Worm (Caenorhabditis elegans) whole organism, mixed stage, embryonic: ENCODE data around the gene F43E2.6.

Experiments
- M03D4.4 ChIP-seq: sonication (generic microtip); optimal IDR thresholded peaks from 2 replicates; lab custom pipeline; 2017; ENCODE audit warnings: mild to moderate bottlenecking, missing genetic modification characterization, missing compliant biosample characterization
- bed-3 ChIP-seq: fragments of 200-800 bp; sonication (Bioruptor generic); optimal IDR thresholded peaks from 3 replicates; lab custom pipeline; 2018; ENCODE audit warnings: mild to moderate bottlenecking, missing genetic modification characterization, moderate library complexity, missing compliant biosample characterization
- blmp-1 ChIP-seq: fragments of 150-350 bp; optimal IDR thresholded peaks from 2 replicates; lab custom pipeline; 2014; ENCODE audit warnings: missing biosample characterization, missing genetic modification characterization
- ceh-39 ChIP-seq: fragments of 150-350 bp; optimal IDR thresholded peaks from 2 replicates; lab custom pipeline; 2014; ENCODE audit warnings: missing biosample characterization, missing genetic modification characterization
- ceh-43 ChIP-seq: fragments of 200-800 bp; sonication (Bioruptor generic); optimal IDR thresholded peaks from 2 replicates; lab custom pipeline; 2018; ENCODE audit warnings: mild to moderate bottlenecking, missing genetic modification characterization, moderate library complexity, missing compliant biosample characterization
- ceh-83 ChIP-seq: fragments of 200-800 bp; sonication (Bioruptor generic); optimal IDR thresholded peaks from 2 replicates; lab custom pipeline; 2018; ENCODE audit warnings: mild to moderate bottlenecking, missing genetic modification characterization, missing compliant biosample characterization
- ces-1 ChIP-seq: fragments of 150-350 bp; optimal IDR thresholded peaks from 2 replicates; lab custom pipeline; 2014; ENCODE audit warnings: missing biosample characterization, missing genetic modification reagents, missing genetic modification characterization
- cnd-1 ChIP-seq: fragments of 200-800 bp; sonication (Bioruptor generic); optimal IDR thresholded peaks from 2 replicates; lab custom pipeline; 2018; ENCODE audit warnings: mild to moderate bottlenecking, missing genetic modification characterization, missing compliant biosample characterization
- drap-1 ChIP-seq: fragments of 200-800 bp; sonication (Bioruptor generic); optimal IDR thresholded peaks from 3 replicates; lab custom pipeline; 2018; ENCODE audit warnings: mild to moderate bottlenecking, missing genetic modification characterization, missing compliant biosample characterization
- elt-3 ChIP-seq: fragments of 150-350 bp; optimal IDR thresholded peaks from 2 replicates; lab custom pipeline; 2014; ENCODE audit warnings: missing biosample characterization, missing genetic modification characterization
- flh-1 ChIP-seq: fragments of 200-800 bp; sonication (Bioruptor generic); optimal IDR thresholded peaks from 2 replicates; lab custom pipeline; 2018; ENCODE audit warnings: mild to moderate bottlenecking, missing genetic modification characterization, moderate library complexity, missing compliant biosample characterization
- ham-2 ChIP-seq: fragments of 200-800 bp; sonication (Bioruptor generic); optimal IDR thresholded peaks from 2 replicates; lab custom pipeline; 2018; ENCODE audit warnings: mild to moderate bottlenecking, missing genetic modification characterization, missing compliant biosample characterization
- hlh-1 ChIP-seq: fragments of 150-350 bp; optimal IDR thresholded peaks from 2 replicates; lab custom pipeline; 2014; ENCODE audit warnings: missing biosample characterization, missing genetic modification reagents, missing genetic modification characterization
- lin-13 ChIP-seq: fragments of 150-350 bp; optimal IDR thresholded peaks from 2 replicates; lab custom pipeline; 2014; ENCODE audit warnings: missing biosample characterization, missing genetic modification characterization
- lin-32 ChIP-seq: fragments of 200-800 bp; sonication (Bioruptor generic); optimal IDR thresholded peaks from 2 replicates; lab custom pipeline; 2018; ENCODE audit warnings: mild to moderate bottlenecking, missing genetic modification characterization, missing compliant biosample characterization
- lsy-2 ChIP-seq: fragments of 150-350 bp; optimal IDR thresholded peaks from 2 replicates; lab custom pipeline; 2014; ENCODE audit warnings: missing biosample characterization, missing genetic modification characterization
- mep-1 ChIP-seq: fragments of 150-350 bp; optimal IDR thresholded peaks from 2 replicates; lab custom pipeline; 2017; ENCODE audit warnings: missing biosample characterization, missing genetic modification reagents, missing genetic modification characterization, inconsistent platforms
- mls-2 ChIP-seq: sonication (generic microtip); optimal IDR thresholded peaks from 2 replicates; lab custom pipeline; 2016; ENCODE audit warnings: mild to moderate bottlenecking, missing genetic modification characterization, moderate library complexity, missing compliant biosample characterization
- nhr-12 ChIP-seq: fragments of 150-350 bp; optimal IDR thresholded peaks from 2 replicates; lab custom pipeline; 2014; ENCODE audit warnings: missing biosample characterization, missing genetic modification characterization
- nhr-2 ChIP-seq: fragments of 150-350 bp; optimal IDR thresholded peaks from 2 replicates; lab custom pipeline; 2014; ENCODE audit warnings: missing biosample characterization, missing genetic modification characterization
- nhr-237 ChIP-seq: fragments of 150-350 bp; optimal IDR thresholded peaks from 2 replicates; lab custom pipeline; 2014; ENCODE audit warnings: missing biosample characterization, missing genetic modification characterization
- nhr-28 ChIP-seq: fragments of 150-350 bp; optimal IDR thresholded peaks from 2 replicates; lab custom pipeline; 2014; ENCODE audit warnings: missing biosample characterization, missing genetic modification characterization
- nhr-76 ChIP-seq: sonication (generic microtip); optimal IDR thresholded peaks from 2 replicates; lab custom pipeline; 2017; ENCODE audit warnings: missing biosample characterization, missing genetic modification characterization
- pha-4 ChIP-seq: fragments of 150-350 bp; optimal IDR thresholded peaks from 2 replicates; lab custom pipeline; 2018; ENCODE audit warnings: missing biosample characterization, missing genetic modification reagents, missing genetic modification characterization
- sem-2 ChIP-seq: fragments of 200-800 bp; sonication (Bioruptor generic); optimal IDR thresholded peaks from 2 replicates; lab custom pipeline; 2018; ENCODE audit warnings: mild to moderate bottlenecking, missing genetic modification characterization, missing compliant biosample characterization
- snpc-4 ChIP-seq: fragments of 150-350 bp; optimal IDR thresholded peaks from 2 replicates; lab custom pipeline; 2014; ENCODE audit warnings: missing biosample characterization, missing genetic modification characterization
- sptf-1 ChIP-seq: sonication (generic microtip); optimal IDR thresholded peaks from 2 replicates; lab custom pipeline; 2017; ENCODE audit warnings: mild to moderate bottlenecking, missing genetic modification characterization, moderate library complexity, missing compliant biosample characterization
- tbx-8 ChIP-seq: fragments of 200-800 bp; sonication (Bioruptor generic); optimal IDR thresholded peaks from 2 replicates; lab custom pipeline; 2018; ENCODE audit warnings: mild to moderate bottlenecking, missing genetic modification characterization, moderate library complexity, missing compliant biosample characterization
- unc-120 ChIP-seq: sonication (generic microtip); optimal IDR thresholded peaks from 2 replicates; lab custom pipeline; 2017; ENCODE audit warnings: missing genetic modification characterization, missing compliant biosample characterization; ENCODE audit not compliant: poor library complexity, severe bottlenecking
- unc-62 ChIP-seq: fragments of 150-350 bp; optimal IDR thresholded peaks from 2 replicates; lab custom pipeline; 2014; ENCODE audit warnings: missing biosample characterization, missing genetic modification reagents, missing genetic modification characterization
- ztf-11 ChIP-seq: fragments of 150-350 bp; optimal IDR thresholded peaks from 2 replicates; lab custom pipeline; 2014; ENCODE audit warnings: missing biosample characterization, missing genetic modification characterization

F43E2.6 gene

DNA sequence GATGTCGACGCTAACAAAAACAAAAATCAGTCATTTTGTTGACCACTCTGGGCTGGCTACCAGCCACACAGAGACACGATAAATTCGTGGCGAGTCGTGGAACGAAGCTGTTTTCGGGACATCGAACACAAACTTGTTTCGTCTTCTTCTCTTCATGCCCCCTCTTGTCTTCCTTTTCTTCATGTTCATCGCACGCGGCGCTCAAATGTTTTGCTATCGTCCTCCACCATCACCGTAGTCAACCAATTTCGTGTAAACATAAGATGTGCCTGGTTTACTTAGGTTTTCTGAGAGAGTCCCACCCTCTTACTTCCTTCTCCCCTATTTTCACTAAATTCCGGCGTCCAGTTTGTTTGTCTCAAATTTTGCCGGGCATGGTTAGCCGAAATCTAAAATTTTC lies 21.7 kb upstream of the F43E2.6 start:
- TF ChIP-seq blmp-1 (tag; lab: Kevin White, UChicago) (no peak), nhr-76 (tag; lab: Kevin White, UChicago) (no peak), drap-1 (GFP tag; lab: Kevin White, UChicago) (no peak), nhr-2 (tag; lab: Kevin White, UChicago) (no peak), flh-1 (GFP tag; lab: Kevin White, UChicago) (no peak), unc-120 (no peak)

DNA sequence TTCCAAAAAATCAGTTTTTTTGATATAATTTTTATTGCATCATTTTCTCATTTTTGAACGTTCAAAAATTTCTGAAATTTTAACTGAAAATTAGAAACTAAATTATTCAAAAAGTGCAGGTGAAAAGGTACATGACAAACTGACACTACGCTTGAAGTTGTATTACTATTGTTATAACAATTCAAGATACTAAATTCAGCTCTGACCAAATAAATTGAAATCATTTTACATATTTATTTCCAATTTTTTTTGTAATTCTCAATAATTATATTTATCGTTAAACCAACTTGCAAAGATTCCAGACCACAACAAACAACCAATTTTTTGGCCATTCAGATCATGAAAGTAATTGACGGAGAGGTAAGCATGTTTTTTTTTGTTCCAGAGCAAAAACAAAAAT lies 16.8 kb upstream of the F43E2.6 start, which contains the start of gene sre-3:
Gene sre-3, plus strand, starts transcription at position 301 of the 400 bp plus-strand sequence.
- TF ChIP-seq cnd-1 (no peak), unc-62 (no peak)
- TF ChIP-seq, all 35 proteins: peak for 0

- TF ChIP-seq unc-120: no peak
- no peak for TF ChIP-seq ceh-43 (GFP tag; lab: Kevin White, UChicago)
- no peak for TF ChIP-seq ztf-11 (tag; lab: Kevin White, UChicago)
- TF ChIP-seq lin-32 (GFP tag; lab: Kevin White, UChicago): no peak
- TF ChIP-seq elt-3 (tag; lab: Kevin White, UChicago): no peak
- no peak for TF ChIP-seq pha-4 (tag; lab: Kevin White, UChicago)
- TF ChIP-seq snpc-4: no peak
Observed at ce11 chrII:7381947-7382346, 13.3 kb upstream of the F43E2.6 start.

DNA sequence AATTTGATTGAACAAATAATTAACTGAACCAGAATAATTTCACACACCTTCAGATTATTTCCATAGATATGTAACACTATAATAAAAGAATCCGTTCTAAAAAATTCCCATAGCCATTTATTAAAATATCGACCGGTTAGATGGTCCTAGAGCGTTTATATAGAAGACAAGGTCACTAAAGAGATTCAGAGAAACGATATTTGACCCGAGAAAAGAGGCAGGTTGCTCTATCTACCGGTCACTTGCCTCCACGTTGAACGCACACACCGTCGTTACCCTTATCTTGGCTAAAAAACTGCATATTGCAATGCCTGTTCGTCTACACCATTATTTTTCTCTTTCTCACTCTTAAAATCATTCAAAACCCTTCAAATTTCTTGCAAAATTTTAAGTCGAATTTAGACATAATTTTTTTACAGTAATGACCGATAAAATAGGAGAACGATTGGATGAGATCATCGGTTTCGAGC lies 12.5 kb upstream of the F43E2.6 start, which contains the start of gene C07D10.5:
Gene C07D10.5, plus strand, starts transcription at position 420 of the 470 bp plus-strand sequence.
- TF ChIP-seq nhr-2 (tag; lab: Kevin White, UChicago): peak; percentile 90
- no peak for TF ChIP-seq drap-1 (GFP tag; lab: Kevin White, UChicago)
- peak; percentile 25 for TF ChIP-seq ceh-39 (tag; lab: Kevin White, UChicago)

ce11 chrII:7379021-7379420 lies 10.4 kb upstream of the F43E2.6 start, which contains the start of gene C07D10.6:
C07D10.6 (plus strand) TSS chrII:7379321.
- TF ChIP-seq blmp-1 (tag; lab: Kevin White, UChicago) (no peak), bed-3 (GFP tag; lab: Kevin White, UChicago) (no peak), mls-2 (no peak), snpc-4 (no peak), nhr-28 (tag; lab: Kevin White, UChicago) (no peak), sem-2 (GFP tag; lab: Kevin White, UChicago) (no peak), lin-32 (GFP tag; lab: Kevin White, UChicago) (no peak), M03D4.4 (tag; lab: Kevin White, UChicago) (no peak), ceh-39 (tag; lab: Kevin White, UChicago) (no peak)

DNA sequence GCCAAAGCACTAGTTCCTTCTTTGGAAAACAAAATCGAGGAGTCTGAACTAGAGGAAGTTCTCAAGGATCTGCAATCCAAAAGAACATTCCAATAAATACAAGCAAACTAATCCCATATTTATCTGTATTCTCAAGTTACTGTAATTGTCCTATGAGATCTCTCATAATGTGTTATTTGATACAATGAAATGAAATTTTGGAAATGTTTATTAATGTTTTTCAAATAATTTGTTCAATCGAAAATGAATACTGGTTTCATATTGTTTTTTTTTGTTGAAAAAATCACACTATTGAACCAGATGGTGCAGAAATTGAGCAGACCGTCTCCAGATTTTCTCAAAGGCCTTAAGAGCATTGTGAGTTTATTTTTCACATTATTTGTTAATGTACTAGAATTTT lies 6.3 kb upstream of the F43E2.6 start, which contains the start of gene F43E2.1:
Gene F43E2.1, plus strand, starts transcription at position 301 of the 400 bp plus-strand sequence.
- TF ChIP-seq ham-2 (GFP tag; lab: Kevin White, UChicago) (no peak), nhr-28 (tag; lab: Kevin White, UChicago) (no peak), nhr-12 (tag; lab: Kevin White, UChicago) (no peak), mls-2 (no peak), unc-120 (no peak), ces-1 (GFP tag; lab: Kevin White, UChicago) (no peak), nhr-237 (tag; lab: Kevin White, UChicago) (no peak), mep-1 (tag; lab: Kevin White, UChicago) (no peak)

ce11 chrII:7374143-7374542 lies 5.5 kb upstream of the F43E2.6 start, which contains the start of the genes mtch-1 and rpb-4:
mtch-1 (minus strand) TSS chrII:7374166.
rpb-4 (plus strand) TSS chrII:7374495.
- TF ChIP-seq ces-1 (GFP tag; lab: Kevin White, UChicago): peak; percentile 3
- TF ChIP-seq lin-13 (tag; lab: Kevin White, UChicago): no peak
- peak; percentile 21 for TF ChIP-seq hlh-1 (tag; lab: Kevin White, UChicago)
- no peak for TF ChIP-seq sptf-1 (tag; lab: Kevin White, UChicago)
- TF ChIP-seq tbx-8: no peak
- peak; percentile 58 for TF ChIP-seq mep-1 (tag; lab: Kevin White, UChicago)
- no peak for TF ChIP-seq blmp-1 (tag; lab: Kevin White, UChicago)
- no peak for TF ChIP-seq ceh-39 (tag; lab: Kevin White, UChicago)
- no peak for TF ChIP-seq flh-1 (GFP tag; lab: Kevin White, UChicago)
- no peak for TF ChIP-seq unc-120
- peak; percentile 29 for TF ChIP-seq lsy-2
- no peak for TF ChIP-seq cnd-1
- no peak for TF ChIP-seq bed-3 (GFP tag; lab: Kevin White, UChicago)
- no peak for TF ChIP-seq ceh-83 (GFP tag; lab: Kevin White, UChicago)
